Fruit fly (Drosophila melanogaster) whole organism, embryonic: Measurements from ENCODE around the gene Naa20A.

Experiments used
- Aef1 ChIP-seq: fragments of 200-800 bp; sonication (Bioruptor generic); IDR thresholded peaks from 3 replicates; pipeline ENCODE4 v1.3.6; 2022; ENCODE audit warnings: missing biosample characterization, missing genetic modification characterization
- CG10543 ChIP-seq: fragments of 200-800 bp; sonication (Bioruptor generic); optimal IDR thresholded peaks from 3 replicates; lab custom pipeline; 2017; ENCODE audit warnings: missing biosample characterization, mild to moderate bottlenecking, missing genetic modification characterization, moderate library complexity
- CG11696 ChIP-seq: fragments of 200-800 bp; sonication (Bioruptor generic); IDR thresholded peaks from 2 replicates; pipeline ENCODE4 v1.3.6; 2022; ENCODE audit warnings: missing biosample characterization, missing genetic modification characterization
- CG12236 ChIP-seq: fragments of 200-800 bp; sonication (Bioruptor generic); optimal IDR thresholded peaks from 2 replicates; lab custom pipeline; 2016; ENCODE audit warnings: missing biosample characterization, missing genetic modification characterization
- CG1233 ChIP-seq: fragments of 200-800 bp; sonication (Bioruptor generic); optimal IDR thresholded peaks from 4 replicates; lab custom pipeline; 2018; ENCODE audit warnings: missing biosample characterization, mild to moderate bottlenecking, missing genetic modification characterization
- CG12942 ChIP-seq: fragments of 200-800 bp; sonication (Bioruptor generic); optimal IDR thresholded peaks from 3 replicates; lab custom pipeline; 2016; ENCODE audit warnings: missing biosample characterization, missing genetic modification characterization
- CG13123 ChIP-seq: fragments of 200-800 bp; sonication (Bioruptor generic); optimal IDR thresholded peaks from 2 replicates; lab custom pipeline; 2016; ENCODE audit warnings: missing biosample characterization, missing genetic modification characterization
- CG14860 ChIP-seq: fragments of 200-800 bp; sonication (Bioruptor generic); IDR thresholded peaks from 3 replicates; pipeline ENCODE4 v1.3.6; 2022; ENCODE audit warnings: missing biosample characterization, missing genetic modification characterization; ENCODE audit not compliant: partially characterized antibody
- CG15479 ChIP-seq: fragments of 200-800 bp; sonication (Bioruptor generic); optimal IDR thresholded peaks from 3 replicates; lab custom pipeline; 2019; ENCODE audit warnings: missing biosample characterization, mild to moderate bottlenecking, missing genetic modification characterization, moderate library complexity
- CG1647 ChIP-seq: fragments of 200-800 bp; sonication (Bioruptor generic); optimal IDR thresholded peaks from 3 replicates; lab custom pipeline; 2016; ENCODE audit warnings: missing biosample characterization, missing genetic modification characterization
- CG17912 ChIP-seq: fragments of 200-800 bp; sonication (Bioruptor generic); optimal IDR thresholded peaks from 2 replicates; lab custom pipeline; 2018; ENCODE audit warnings: missing biosample characterization, mild to moderate bottlenecking, missing genetic modification characterization
- CG18619 ChIP-seq: fragments of 200-800 bp; sonication (Bioruptor generic); optimal IDR thresholded peaks from 3 replicates; lab custom pipeline; 2017; ENCODE audit warnings: missing biosample characterization, mild to moderate bottlenecking, missing genetic modification characterization
- CG3065 ChIP-seq: fragments of 200-800 bp; sonication (Bioruptor generic); optimal IDR thresholded peaks from 2 replicates; lab custom pipeline; 2016; ENCODE audit warnings: missing biosample characterization, missing genetic modification characterization
- CG31388 ChIP-seq: fragments of 200-800 bp; sonication (Bioruptor generic); optimal IDR thresholded peaks from 2 replicates; lab custom pipeline; 2016; ENCODE audit warnings: missing biosample characterization, missing genetic modification characterization
- CG32532 ChIP-seq: fragments of 200-800 bp; sonication (Bioruptor generic); IDR thresholded peaks from 2 replicates; pipeline ENCODE4 v1.3.6; 2022; ENCODE audit warnings: missing biosample characterization, missing genetic modification characterization
- CG3847 ChIP-seq: fragments of 200-800 bp; sonication (Bioruptor generic); IDR thresholded peaks from 2 replicates; pipeline ENCODE4 v1.3.6; 2022; ENCODE audit warnings: missing biosample characterization, missing genetic modification characterization
- CG4730 ChIP-seq: fragments of 200-800 bp; sonication (Bioruptor generic); IDR thresholded peaks from 2 replicates; pipeline ENCODE4 v1.3.6; 2022; ENCODE audit warnings: missing biosample characterization, missing genetic modification characterization
- CG6683 ChIP-seq: fragments of 200-800 bp; sonication (Bioruptor generic); optimal IDR thresholded peaks from 2 replicates; lab custom pipeline; 2017; ENCODE audit warnings: missing biosample characterization, mild to moderate bottlenecking, missing genetic modification characterization, missing genetic modification reagents
- CG8765 ChIP-seq: fragments of 200-800 bp; sonication (Bioruptor generic); IDR thresholded peaks from 2 replicates; pipeline ENCODE4 v1.3.6; 2022; ENCODE audit warnings: missing biosample characterization, missing genetic modification characterization
- CG9609 ChIP-seq: fragments of 200-800 bp; sonication (Bioruptor generic); optimal IDR thresholded peaks from 3 replicates; lab custom pipeline; 2016; ENCODE audit warnings: missing biosample characterization, missing genetic modification characterization
- Chrac-16 ChIP-seq: fragments of 200-800 bp; sonication (Bioruptor generic); optimal IDR thresholded peaks from 3 replicates; lab custom pipeline; 2016; ENCODE audit warnings: missing biosample characterization, missing genetic modification characterization
- Dbx ChIP-seq: fragments of 200-800 bp; sonication (Bioruptor generic); IDR thresholded peaks from 3 replicates; pipeline ENCODE4 v1.3.6; 2022; ENCODE audit warnings: missing biosample characterization, missing genetic modification characterization
- Doc2 ChIP-seq: fragments of 200-800 bp; sonication (Bioruptor generic); IDR thresholded peaks from 2 replicates; pipeline ENCODE4 v1.3.6; 2022; ENCODE audit warnings: missing biosample characterization, missing genetic modification characterization
- Fer2 ChIP-seq: fragments of 200-800 bp; sonication (Bioruptor generic); optimal IDR thresholded peaks from 2 replicates; lab custom pipeline; 2018; ENCODE audit warnings: missing biosample characterization, mild to moderate bottlenecking, missing genetic modification characterization, moderate library complexity
- Hr51 ChIP-seq, 2 experiments: fragments of 200-800 bp; sonication (Bioruptor generic); optimal IDR thresholded peaks; 2 replicates in 1 of 2; 3 replicates in 1 of 2; lab custom pipeline; 2016 to 2018; ENCODE audit warnings: missing biosample characterization in 2 of 2, missing genetic modification characterization in 2 of 2, mild to moderate bottlenecking in 1 of 2, moderate library complexity in 1 of 2
- NFAT ChIP-seq: fragments of 200-800 bp; sonication (Bioruptor generic); IDR thresholded peaks from 2 replicates; pipeline ENCODE4 v1.3.6; 2022; ENCODE audit warnings: missing biosample characterization, missing genetic modification characterization
- Oli ChIP-seq: fragments of 200-800 bp; sonication (Bioruptor generic); optimal IDR thresholded peaks from 2 replicates; lab custom pipeline; 2018; ENCODE audit warnings: missing biosample characterization, mild to moderate bottlenecking, missing genetic modification characterization, moderate library complexity
- Sox100B ChIP-seq: fragments of 200-800 bp; sonication (Bioruptor generic); optimal IDR thresholded peaks from 3 replicates; lab custom pipeline; 2018; ENCODE audit warnings: missing biosample characterization, mild to moderate bottlenecking, missing genetic modification characterization
- Sry-β ChIP-seq: fragments of 200-800 bp; sonication (Bioruptor generic); optimal IDR thresholded peaks from 2 replicates; lab custom pipeline; 2018; ENCODE audit warnings: missing biosample characterization, mild to moderate bottlenecking, missing genetic modification characterization, moderate library complexity
- Taf1 ChIP-seq: fragments of 200-800 bp; sonication (Bioruptor generic); IDR thresholded peaks from 2 replicates; pipeline ENCODE4 v1.3.6; 2022; ENCODE audit warnings: missing biosample characterization, missing genetic modification characterization
- Vsx1 ChIP-seq: fragments of 200-800 bp; sonication (Bioruptor generic); optimal IDR thresholded peaks from 2 replicates; lab custom pipeline; 2017; ENCODE audit warnings: missing biosample characterization, mild to moderate bottlenecking, missing genetic modification characterization, missing genetic modification reagents
- ase ChIP-seq: fragments of 200-800 bp; sonication (Bioruptor generic); IDR thresholded peaks from 3 replicates; pipeline ENCODE4 v1.3.6; 2022; ENCODE audit warnings: missing biosample characterization, missing genetic modification characterization
- bcd ChIP-seq: fragments of 200-800 bp; sonication (Bioruptor generic); optimal IDR thresholded peaks from 2 replicates; lab custom pipeline; 2017; ENCODE audit warnings: missing biosample characterization, mild to moderate bottlenecking, missing genetic modification characterization
- bowl ChIP-seq: fragments of 200-800 bp; sonication (Bioruptor generic); IDR thresholded peaks from 2 replicates; pipeline ENCODE4 v1.3.6; 2022; ENCODE audit warnings: missing biosample characterization, missing genetic modification characterization
- bsh ChIP-seq, 2 experiments: fragments of 200-800 bp; sonication (Bioruptor generic); optimal IDR thresholded peaks; 2 replicates each; lab custom pipeline; 2017 to 2018; ENCODE audit warnings: mild to moderate bottlenecking in 2 of 2, missing biosample characterization in 2 of 2, missing genetic modification characterization in 2 of 2, moderate library complexity in 1 of 2
- chn ChIP-seq: fragments of 200-800 bp; sonication (Bioruptor generic); optimal IDR thresholded peaks from 2 replicates; lab custom pipeline; 2016; ENCODE audit warnings: missing biosample characterization, missing genetic modification characterization
- corto ChIP-seq: fragments of 200-800 bp; sonication (Bioruptor generic); optimal IDR thresholded peaks from 2 replicates; lab custom pipeline; 2016; ENCODE audit warnings: missing biosample characterization, mild to moderate bottlenecking, missing genetic modification characterization, moderate library complexity
- gce ChIP-seq: fragments of 200-800 bp; sonication (Bioruptor generic); IDR thresholded peaks from 3 replicates; pipeline ENCODE4 v1.3.6; 2022; ENCODE audit warnings: missing biosample characterization, missing genetic modification characterization
- kah ChIP-seq: fragments of 200-800 bp; sonication (Bioruptor generic); optimal IDR thresholded peaks from 2 replicates; lab custom pipeline; 2018; ENCODE audit warnings: missing biosample characterization, mild to moderate bottlenecking, missing genetic modification characterization
- klu ChIP-seq: fragments of 200-800 bp; sonication (Bioruptor generic); IDR thresholded peaks from 2 replicates; pipeline ENCODE4 v1.3.6; 2022; ENCODE audit warnings: missing biosample characterization, missing genetic modification characterization
- nerfin-2 ChIP-seq: fragments of 200-800 bp; sonication (Bioruptor generic); IDR thresholded peaks from 2 replicates; pipeline ENCODE4 v1.3.6; 2022; ENCODE audit warnings: missing biosample characterization, missing genetic modification characterization; ENCODE audit not compliant: partially characterized antibody
- nom ChIP-seq: fragments of 200-800 bp; sonication (Bioruptor generic); optimal IDR thresholded peaks from 2 replicates; lab custom pipeline; 2017; ENCODE audit warnings: missing biosample characterization, missing genetic modification characterization, mild to moderate bottlenecking, moderate library complexity, missing genetic modification reagents
- pfk ChIP-seq: fragments of 200-800 bp; sonication (Bioruptor generic); optimal IDR thresholded peaks from 2 replicates; lab custom pipeline; 2018; ENCODE audit warnings: missing biosample characterization, mild to moderate bottlenecking, missing genetic modification characterization, moderate library complexity
- pho ChIP-seq: fragments of 200-800 bp; sonication (Bioruptor generic); optimal IDR thresholded peaks from 2 replicates; lab custom pipeline; 2016; ENCODE audit warnings: missing biosample characterization, missing genetic modification characterization
- pum ChIP-seq: fragments of 200-800 bp; sonication (Bioruptor generic); optimal IDR thresholded peaks from 2 replicates; lab custom pipeline; 2016; ENCODE audit warnings: missing biosample characterization, missing genetic modification characterization
- sc ChIP-seq, 3 experiments: fragments of >200 bp in 2 of 3; fragments of 200-800 bp in 1 of 3; sonication (Bioruptor generic) in 1 of 3; optimal IDR thresholded peaks; 2 replicates in 2 of 3; 3 replicates in 1 of 3; lab custom pipeline; 2017; ENCODE audit warnings: mild to moderate bottlenecking in 1 of 3, missing biosample characterization in 1 of 3, missing genetic modification characterization in 1 of 3, missing genetic modification reagents in 1 of 3
- scrt ChIP-seq: fragments of 200-800 bp; sonication (Bioruptor generic); optimal IDR thresholded peaks from 2 replicates; lab custom pipeline; 2018; ENCODE audit warnings: missing biosample characterization, mild to moderate bottlenecking, missing genetic modification characterization, moderate library complexity
- seq ChIP-seq: fragments of 200-800 bp; sonication (Bioruptor generic); IDR thresholded peaks from 2 replicates; pipeline ENCODE4 v1.3.6; 2022; ENCODE audit warnings: missing biosample characterization, missing genetic modification characterization
- so ChIP-seq: fragments of 200-800 bp; sonication (Bioruptor generic); IDR thresholded peaks from 3 replicates; pipeline ENCODE4 v1.3.6; 2022; ENCODE audit warnings: missing biosample characterization, missing genetic modification characterization
- tup ChIP-seq: fragments of 200-800 bp; sonication (Bioruptor generic); optimal IDR thresholded peaks from 2 replicates; lab custom pipeline; 2016; ENCODE audit warnings: missing biosample characterization, mild to moderate bottlenecking, missing genetic modification characterization, moderate library complexity

Gene Naa20A

dm6 chrX:19603953-19604352, 18.9 kb downstream of the Naa20A start (continued):
- TF ChIP-seq Oli (tag; lab: Kevin White, UChicago) (peak; percentile 78), CG17912 (GFP tag; lab: Kevin White, UChicago) (no peak), bcd (peak; percentile 69), Aef1 (GFP tag; lab: Robert Waterston, UW) (peak; percentile 77), gce (peak; percentile 60; the same call in 1 of the 3 replicates), nerfin-2 (GFP tag; lab: Robert Waterston, UW) (no peak), Vsx1 (peak; percentile 68), chn (GFP tag; lab: Kevin White, UChicago) (peak; percentile 60), Chrac-16 (GFP tag; lab: Kevin White, UChicago) (peak; percentile 63), sc (optimal IDR thresholded peaks at IDR 0.05; lab: Kevin White, UChicago) (no peak), sc (GFP tag; optimal IDR thresholded peaks at IDR 0.05; lab: Kevin White, UChicago) (peak; percentile 27), CG18619 (peak; percentile 50), tup (GFP tag; lab: Kevin White, UChicago) (no peak), bowl (GFP tag; lab: Robert Waterston, UW) (0 out of 2 replicates have a peak, but pooled peaks have one; percentile 24), pum (GFP tag; lab: Kevin White, UChicago) (peak; percentile 49), CG6683 (GFP tag; lab: Kevin White, UChicago) (peak; percentile 19), CG15479 (GFP tag; lab: Kevin White, UChicago) (no peak), CG3847 (peak; percentile 74), scrt (GFP tag; lab: Kevin White, UChicago) (peak; percentile 58), seq (GFP tag; lab: Robert Waterston, UW) (peak; percentile 76), CG13123 (GFP tag; lab: Kevin White, UChicago) (peak; percentile 35), CG1233 (GFP tag; lab: Kevin White, UChicago) (peak; percentile 52), Sry-β (GFP tag; lab: Kevin White, UChicago) (no peak), nom (GFP tag; lab: Kevin White, UChicago) (peak; percentile 21), Fer2 (tag; lab: Kevin White, UChicago) (peak; percentile 24), pfk (no peak), kah (GFP tag; lab: Kevin White, UChicago) (peak; percentile 14), CG32532 (peak; percentile 89), Taf1 (GFP tag; lab: Robert Waterston, UW) (peak; percentile 82), Sox100B (GFP tag; lab: Kevin White, UChicago) (peak; percentile 53), CG1647 (GFP tag; lab: Kevin White, UChicago) (peak; percentile 47), CG31388 (GFP tag; lab: Kevin White, UChicago) (peak; percentile 47), CG14860 (GFP tag; lab: Robert Waterston, UW) (no peak), bsh (GFP tag; optimal IDR thresholded peaks at IDR 0.05; lab: Kevin White, UChicago) (peak; percentile 56 to 70), CG10543 (GFP tag; lab: Kevin White, UChicago) (peak; percentile 66), Dbx (peak; percentile 82), CG4730 (GFP tag; lab: Robert Waterston, UW) (peak; percentile 62), CG8765 (peak; percentile 39; the same call in 1 of the 2 replicates), CG3065 (GFP tag; lab: Kevin White, UChicago) (peak; percentile 19), CG12236 (no peak), pho (peak; percentile 48), so (GFP tag; lab: Robert Waterston, UW) (peak; percentile 83), Doc2 (GFP tag; lab: Robert Waterston, UW) (no peak), CG9609 (GFP tag; lab: Kevin White, UChicago) (no peak), corto (GFP tag; lab: Kevin White, UChicago) (peak; percentile 44), Hr51 (GFP tag; optimal IDR thresholded peaks at IDR 0.05; lab: Kevin White, UChicago) (peak; percentile 43 to 77), klu (GFP tag; lab: Robert Waterston, UW) (peak; percentile 74), NFAT (GFP tag; lab: Robert Waterston, UW) (peak; percentile 73), CG12942 (GFP tag; lab: Kevin White, UChicago) (peak; percentile 48), CG11696 (GFP tag; lab: Robert Waterston, UW) (0 out of 2 replicates have a peak, but pooled peaks have one; percentile 52), ase (GFP tag; lab: Robert Waterston, UW) (peak; percentile 74)
